Worm (Caenorhabditis elegans): Measurements from ENCODE around the gene grsp-4.

Gene grsp-4

ce11 chrV:7643416-7643815 is 18.7 kb downstream of the grsp-4 start, which contains the start of gene F07C4.11:
Gene F07C4.11 (minus strand): TSS chrV:7643516.
- TF ChIP-seq hlh-13 (GFP tag; optimal IDR thresholded peaks at IDR 0.05): no peak
- TF ChIP-seq tbx-2 (tag; optimal IDR thresholded peaks at IDR 0.05): no peak
- TF ChIP-seq pax-1 (tag; optimal IDR thresholded peaks at IDR 0.05): no peak
- no peak for TF ChIP-seq hlh-30 (tag; optimal IDR thresholded peaks at IDR 0.05; ENCODE audit: insufficient read depth)
- no peak for TF ChIP-seq elt-4 (tag; optimal IDR thresholded peaks at IDR 0.05)
- TF ChIP-seq mec-3 (tag; optimal IDR thresholded peaks at IDR 0.05; ENCODE audit: borderline replicate concordance): no peak
- no peak for TF ChIP-seq fax-1 (tag; optimal IDR thresholded peaks at IDR 0.05)
- TF ChIP-seq ceh-6 (GFP tag; optimal IDR thresholded peaks at IDR 0.05): no peak
- TF ChIP-seq pha-4 (tag; optimal IDR thresholded peaks at IDR 0.05): no peak
- no peak for TF ChIP-seq ztf-16 (tag; optimal IDR thresholded peaks at IDR 0.05)
- TF ChIP-seq ama-1 (optimal IDR thresholded peaks at IDR 0.05): no peak
- no peak for TF ChIP-seq dve-1 (tag; optimal IDR thresholded peaks at IDR 0.05)
- no peak for TF ChIP-seq fkh-6 (tag; optimal IDR thresholded peaks at IDR 0.05)
- TF ChIP-seq nfya-1 (tag; optimal IDR thresholded peaks at IDR 0.05): no peak
- no peak for TF ChIP-seq tbx-7 (tag; optimal IDR thresholded peaks at IDR 0.05)
- TF ChIP-seq F13H6.1 (tag; optimal IDR thresholded peaks at IDR 0.05): no peak

ce11 chrV:7645454-7645853 is 20.7 kb downstream of the grsp-4 start, which contains the start of gene str-47:
Gene str-47 (plus strand): TSS chrV:7645754.
- no peak for TF ChIP-seq odd-2 (tag; optimal IDR thresholded peaks at IDR 0.05)
- no peak for TF ChIP-seq unc-3 (GFP tag; conservative IDR thresholded peaks at IDR 0.05)
- no peak for TF ChIP-seq unc-3 (tag; optimal IDR thresholded peaks at IDR 0.05)
- no peak for TF ChIP-seq ceh-14 (tag; optimal IDR thresholded peaks at IDR 0.05)
- TF ChIP-seq pros-1 (tag; optimal IDR thresholded peaks at IDR 0.05): no peak

ce11 chrV:7647147-7647546 is 22.4 kb downstream of the grsp-4 start:
- peak; percentile 95 for TF ChIP-seq sdc-2 (tag; optimal IDR thresholded peaks at IDR 0.05)
- no peak for TF ChIP-seq fkh-6 (tag; optimal IDR thresholded peaks at IDR 0.05)

ce11 chrV:7649963-7650362 is 25.2 kb downstream of the grsp-4 start:
- TF ChIP-seq eyg-1 (tag; optimal IDR thresholded peaks at IDR 0.05) (no peak), syd-9 (tag; optimal IDR thresholded peaks at IDR 0.05) (no peak), C38D4.7 (GFP tag; optimal IDR thresholded peaks at IDR 0.05) (no peak), unc-42 (tag; optimal IDR thresholded peaks at IDR 0.05) (no peak), elt-4 (tag; optimal IDR thresholded peaks at IDR 0.05) (no peak), lin-11 (tag; optimal IDR thresholded peaks at IDR 0.05) (no peak), elt-2 (tag; optimal IDR thresholded peaks at IDR 0.05) (no peak), lim-6 (tag; optimal IDR thresholded peaks at IDR 0.05) (no peak), fax-1 (tag; optimal IDR thresholded peaks at IDR 0.05) (no peak), ceh-22 (tag; optimal IDR thresholded peaks at IDR 0.05) (no peak), K09A11.1 (tag; optimal IDR thresholded peaks at IDR 0.05; ENCODE audit: insufficient read depth) (no peak), ceh-14 (tag; optimal IDR thresholded peaks at IDR 0.05) (no peak), sox-4 (tag; optimal IDR thresholded peaks at IDR 0.05) (no peak), ceh-9 (tag; optimal IDR thresholded peaks at IDR 0.05) (no peak), sox-2 (GFP tag; IDR thresholded peaks at IDR 0.05) (no peak), fkh-10 (GFP tag; optimal IDR thresholded peaks at IDR 0.05) (no peak)

ce11 chrV:7651757-7652156 is 27.0 kb downstream of the grsp-4 start, which contains the start of gene srh-234:
Gene srh-234 (minus strand): TSS chrV:7651857.
- TF ChIP-seq gmeb-2 (tag; optimal IDR thresholded peaks at IDR 0.05): no peak
- TF ChIP-seq ceh-14 (tag; optimal IDR thresholded peaks at IDR 0.05): no peak
- no peak for TF ChIP-seq npax-4 (tag; optimal IDR thresholded peaks at IDR 0.05)
- no peak for TF ChIP-seq ceh-19 (GFP tag; optimal IDR thresholded peaks at IDR 0.05)
- TF ChIP-seq hlh-13 (GFP tag; optimal IDR thresholded peaks at IDR 0.05): no peak
- TF ChIP-seq zip-5 (tag; optimal IDR thresholded peaks at IDR 0.05): no peak
- TF ChIP-seq pax-1 (tag; optimal IDR thresholded peaks at IDR 0.05): no peak
- TF ChIP-seq unc-3 (GFP tag; conservative IDR thresholded peaks at IDR 0.05): no peak
- TF ChIP-seq unc-3 (tag; optimal IDR thresholded peaks at IDR 0.05): no peak
- TF ChIP-seq pha-4 (tag; optimal IDR thresholded peaks at IDR 0.05): no peak
- no peak for TF ChIP-seq ttx-3 (tag; optimal IDR thresholded peaks at IDR 0.05)
- TF ChIP-seq pros-1 (tag; optimal IDR thresholded peaks at IDR 0.05): no peak
- no peak for TF ChIP-seq che-1 (tag; optimal IDR thresholded peaks at IDR 0.05)
- TF ChIP-seq ceh-6 (GFP tag; optimal IDR thresholded peaks at IDR 0.05): no peak
- TF ChIP-seq pqm-1 (tag; optimal IDR thresholded peaks at IDR 0.05): no peak
- no peak for TF ChIP-seq sox-2 (GFP tag; IDR thresholded peaks at IDR 0.05)
- TF ChIP-seq ets-4 (tag; optimal IDR thresholded peaks at IDR 0.05): no peak
